Worm (Caenorhabditis elegans) whole organism, L2 larva: Measurements from ENCODE around the gene Y59H11AR.10.
A peak's percentile ranks its signal among the peaks of the same experiment; 100 is the strongest.

Experiments used
- C34F6.9 ChIP-seq: fragments of 150-350 bp; optimal IDR thresholded peaks from 2 replicates; lab custom pipeline; 2014; ENCODE audit warnings: missing biosample characterization, missing genetic modification characterization
- F13H6.1 ChIP-seq: sonication (generic microtip); optimal IDR thresholded peaks from 2 replicates; lab custom pipeline; 2016; ENCODE audit warnings: missing genetic modification characterization, missing compliant biosample characterization
- R02D3.7 ChIP-seq: fragments of 150-350 bp; optimal IDR thresholded peaks from 2 replicates; lab custom pipeline; 2014; ENCODE audit warnings: missing biosample characterization, missing genetic modification characterization
- ZK546.5 ChIP-seq: sonication (generic microtip); optimal IDR thresholded peaks from 2 replicates; lab custom pipeline; 2017; ENCODE audit warnings: missing biosample characterization, missing genetic modification characterization
- alr-1 ChIP-seq: fragments of 150-350 bp; optimal IDR thresholded peaks from 2 replicates; lab custom pipeline; 2014; ENCODE audit warnings: missing biosample characterization, missing genetic modification characterization
- aly-2 ChIP-seq: fragments of 150-350 bp; optimal IDR thresholded peaks from 2 replicates; lab custom pipeline; 2014; ENCODE audit warnings: missing biosample characterization, missing genetic modification characterization
- ama-1 ChIP-seq: fragments of 150-350 bp; optimal IDR thresholded peaks from 2 replicates; lab custom pipeline; 2018; ENCODE audit warnings: inconsistent platforms
- blmp-1 ChIP-seq: sonication (generic microtip); optimal IDR thresholded peaks from 2 replicates; lab custom pipeline; 2017; ENCODE audit warnings: missing genetic modification characterization, mild to moderate bottlenecking, missing compliant biosample characterization, antibody characterized with exemption, moderate library complexity; ENCODE audit not compliant: insufficient read depth
- ceh-82 ChIP-seq: fragments of 150-350 bp; optimal IDR thresholded peaks from 2 replicates; lab custom pipeline; 2014; ENCODE audit warnings: missing biosample characterization, missing genetic modification characterization
- crh-2 ChIP-seq: sonication (generic microtip); optimal IDR thresholded peaks from 2 replicates; lab custom pipeline; 2017; ENCODE audit warnings: missing biosample characterization, missing genetic modification characterization
- dmd-4 ChIP-seq: sonication (generic microtip); optimal IDR thresholded peaks from 2 replicates; lab custom pipeline; 2017; ENCODE audit warnings: missing biosample characterization, missing genetic modification characterization
- egl-27 ChIP-seq: sonication (generic microtip); optimal IDR thresholded peaks from 3 replicates; lab custom pipeline; 2017; ENCODE audit warnings: missing biosample characterization, missing genetic modification reagents, missing genetic modification characterization
- elt-1 ChIP-seq: fragments of 150-350 bp; optimal IDR thresholded peaks from 2 replicates; lab custom pipeline; 2014; ENCODE audit warnings: missing biosample characterization, missing genetic modification characterization
- elt-3 ChIP-seq: sonication (generic microtip); optimal IDR thresholded peaks from 2 replicates; lab custom pipeline; 2017; ENCODE audit warnings: missing biosample characterization, missing genetic modification characterization
- fos-1 ChIP-seq: fragments of 150-350 bp; optimal IDR thresholded peaks from 2 replicates; lab custom pipeline; 2014; ENCODE audit warnings: missing biosample characterization, missing genetic modification characterization
- gmeb-1 ChIP-seq: fragments of 150-350 bp; optimal IDR thresholded peaks from 2 replicates; lab custom pipeline; 2014; ENCODE audit warnings: missing biosample characterization, missing genetic modification characterization
- lin-11 ChIP-seq: fragments of 150-350 bp; sonication (generic microtip); optimal IDR thresholded peaks from 2 replicates; lab custom pipeline; 2014; ENCODE audit warnings: missing biosample characterization, missing genetic modification characterization, inconsistent platforms, mixed read lengths
- lin-13 ChIP-seq: fragments of 150-350 bp; optimal IDR thresholded peaks from 2 replicates; lab custom pipeline; 2014; ENCODE audit warnings: missing biosample characterization, missing genetic modification reagents, missing genetic modification characterization
- lin-39 ChIP-seq: fragments of 150-350 bp; optimal IDR thresholded peaks from 2 replicates; lab custom pipeline; 2014; ENCODE audit warnings: missing biosample characterization, missing genetic modification reagents, missing genetic modification characterization
- lsy-2 ChIP-seq, 2 experiments: fragments of 150-350 bp in 1 of 2; sonication (generic microtip) in 1 of 2; optimal IDR thresholded peaks; 2 replicates each; lab custom pipeline; 2014 to 2017; ENCODE audit warnings: missing biosample characterization in 2 of 2, missing genetic modification characterization in 2 of 2
- mab-5 ChIP-seq: fragments of 150-350 bp; optimal IDR thresholded peaks from 2 replicates; lab custom pipeline; 2014; ENCODE audit warnings: missing biosample characterization, missing genetic modification characterization
- mbf-1 ChIP-seq: sonication (generic microtip); optimal IDR thresholded peaks from 2 replicates; lab custom pipeline; 2017; ENCODE audit warnings: missing biosample characterization, missing genetic modification characterization
- mdl-1 ChIP-seq, 2 experiments: fragments of 150-350 bp in 1 of 2; sonication (generic microtip) in 1 of 2; optimal IDR thresholded peaks; 2 replicates each; lab custom pipeline; 2017; ENCODE audit warnings: missing biosample characterization in 2 of 2, missing genetic modification characterization in 2 of 2
- nhr-11 ChIP-seq: fragments of 150-350 bp; optimal IDR thresholded peaks from 2 replicates; lab custom pipeline; 2014; ENCODE audit warnings: missing biosample characterization, missing genetic modification characterization
- nhr-12 ChIP-seq: fragments of 150-350 bp; optimal IDR thresholded peaks from 2 replicates; lab custom pipeline; 2014; ENCODE audit warnings: missing biosample characterization, missing genetic modification characterization
- nhr-129 ChIP-seq: fragments of 150-350 bp; optimal IDR thresholded peaks from 2 replicates; lab custom pipeline; 2014; ENCODE audit warnings: missing biosample characterization, missing genetic modification characterization
- nhr-21 ChIP-seq: fragments of 150-350 bp; optimal IDR thresholded peaks from 2 replicates; lab custom pipeline; 2014; ENCODE audit warnings: missing biosample characterization, missing genetic modification characterization
- nhr-23 ChIP-seq: fragments of 150-350 bp; optimal IDR thresholded peaks from 2 replicates; lab custom pipeline; 2014; ENCODE audit warnings: missing biosample characterization, missing genetic modification reagents, missing genetic modification characterization
- nhr-237 ChIP-seq: fragments of 150-350 bp; optimal IDR thresholded peaks from 2 replicates; lab custom pipeline; 2014; ENCODE audit warnings: missing biosample characterization, missing genetic modification characterization
- nhr-25 ChIP-seq: fragments of 150-350 bp; sonication (generic microtip); optimal IDR thresholded peaks from 3 replicates; lab custom pipeline; 2014; ENCODE audit warnings: missing biosample characterization, missing genetic modification characterization
- nhr-6 ChIP-seq: fragments of 150-350 bp; optimal IDR thresholded peaks from 2 replicates; lab custom pipeline; 2014; ENCODE audit warnings: missing biosample characterization, missing genetic modification characterization
- peb-1 ChIP-seq: fragments of 150-350 bp; optimal IDR thresholded peaks from 2 replicates; lab custom pipeline; 2014; ENCODE audit warnings: missing biosample characterization, missing genetic modification characterization
- sem-4 ChIP-seq: fragments of 150-350 bp; optimal IDR thresholded peaks from 2 replicates; lab custom pipeline; 2014; ENCODE audit warnings: missing biosample characterization, missing genetic modification reagents, missing genetic modification characterization
- skn-1 ChIP-seq: sonication (generic microtip); optimal IDR thresholded peaks from 2 replicates; lab custom pipeline; 2017; ENCODE audit warnings: missing biosample characterization, missing genetic modification characterization
- sma-3 ChIP-seq: sonication (generic microtip); optimal IDR thresholded peaks from 2 replicates; lab custom pipeline; 2016; ENCODE audit warnings: missing genetic modification reagents, missing genetic modification characterization, missing compliant biosample characterization
- sma-9 ChIP-seq, 2 experiments: fragments of 150-350 bp in 1 of 2; sonication (generic microtip) in 1 of 2; optimal IDR thresholded peaks; 2 replicates each; lab custom pipeline; 2014 to 2016; ENCODE audit warnings: missing genetic modification characterization in 2 of 2, mild to moderate bottlenecking in 1 of 2, missing biosample characterization in 1 of 2, missing compliant biosample characterization in 1 of 2, missing genetic modification reagents in 1 of 2, moderate library complexity in 1 of 2
- snpc-4 ChIP-seq: fragments of 150-350 bp; optimal IDR thresholded peaks from 2 replicates; lab custom pipeline; 2014; ENCODE audit warnings: missing biosample characterization, missing genetic modification characterization
- unc-39 ChIP-seq: fragments of 150-350 bp; optimal IDR thresholded peaks from 2 replicates; lab custom pipeline; 2014; ENCODE audit warnings: missing biosample characterization, missing genetic modification characterization
- unc-55 ChIP-seq: fragments of 150-350 bp; sonication (generic microtip); optimal IDR thresholded peaks from 3 replicates; lab custom pipeline; 2014; ENCODE audit warnings: missing biosample characterization, missing genetic modification reagents, missing genetic modification characterization
- unc-62 ChIP-seq: fragments of 150-350 bp; optimal IDR thresholded peaks from 2 replicates; lab custom pipeline; 2014; ENCODE audit warnings: missing biosample characterization, missing genetic modification reagents, missing genetic modification characterization
- zag-1 ChIP-seq: fragments of 150-350 bp; optimal IDR thresholded peaks from 2 replicates; lab custom pipeline; 2014; ENCODE audit warnings: missing biosample characterization, missing genetic modification characterization
- ztf-11 ChIP-seq: sonication (generic microtip); optimal IDR thresholded peaks from 2 replicates; lab custom pipeline; 2017; ENCODE audit warnings: missing biosample characterization, missing genetic modification characterization
- ztf-4 ChIP-seq: fragments of 150-350 bp; optimal IDR thresholded peaks from 2 replicates; lab custom pipeline; 2014; ENCODE audit warnings: missing biosample characterization, missing genetic modification characterization

Gene Y59H11AR.10

ce11 chrIV:8620102-8620733, 17.2 kb downstream of the Y59H11AR.10 start, which contains the start of gene lin-49:
Gene lin-49, plus strand, starts transcription at chrIV:8620683.
- TF ChIP-seq ceh-82 (tag; lab: Kevin White, UChicago) (no peak), ztf-4 (tag; lab: Kevin White, UChicago) (no peak), nhr-21 (tag; lab: Kevin White, UChicago) (peak; percentile 60), skn-1 (tag; lab: Kevin White, UChicago) (no peak), zag-1 (tag; lab: Kevin White, UChicago) (no peak), gmeb-1 (peak; percentile 15), mab-5 (peak; percentile 12), nhr-11 (tag; lab: Kevin White, UChicago) (no peak), nhr-12 (tag; lab: Kevin White, UChicago) (no peak), sma-3 (peak; percentile 26), sem-4 (tag; lab: Kevin White, UChicago) (peak; percentile 44), lin-13 (peak; percentile 57), nhr-25 (peak; percentile 74), fos-1 (peak; percentile 90), lsy-2 (tag; optimal IDR thresholded peaks at IDR 0.05; lab: Kevin White, UChicago) (peak in 1 of 2 experiments; percentile 78), sma-9 (GFP tag; optimal IDR thresholded peaks at IDR 0.05; lab: Kevin White, UChicago) (peak; percentile 81), sma-9 (tag; optimal IDR thresholded peaks at IDR 0.05; lab: Kevin White, UChicago) (no peak), egl-27 (tag; lab: Kevin White, UChicago) (peak; percentile 33), ama-1 (lab: Kevin White, UChicago) (no peak), elt-3 (tag; lab: Kevin White, UChicago) (no peak), nhr-6 (peak; percentile 65), blmp-1 (tag; lab: Kevin White, UChicago) (peak; percentile 78), C34F6.9 (peak; percentile 90), F13H6.1 (tag; lab: Kevin White, UChicago) (peak; percentile 71), dmd-4 (tag; lab: Kevin White, UChicago) (no peak), unc-55 (GFP tag; lab: Kevin White, UChicago) (peak; percentile 79), crh-2 (tag; lab: Kevin White, UChicago) (peak; percentile 84), nhr-129 (tag; lab: Kevin White, UChicago) (peak; percentile 89), ztf-11 (tag; lab: Kevin White, UChicago) (no peak)

- no peak for TF ChIP-seq lin-13
- TF ChIP-seq alr-1 (tag; lab: Kevin White, UChicago), result no peak
- TF ChIP-seq nhr-23 (tag; lab: Kevin White, UChicago), result no peak
- TF ChIP-seq nhr-12 (tag; lab: Kevin White, UChicago), result no peak
- TF ChIP-seq dmd-4 (tag; lab: Kevin White, UChicago), result no peak
- no peak for TF ChIP-seq fos-1
Observed at ce11 chrIV:8625730-8626129, 22.8 kb downstream of the Y59H11AR.10 start.

ce11 chrIV:8626294-8626693, 23.3 kb downstream of the Y59H11AR.10 start:
- TF ChIP-seq C34F6.9 (peak; percentile 7), blmp-1 (tag; lab: Kevin White, UChicago) (no peak), egl-27 (tag; lab: Kevin White, UChicago) (no peak)

DNA sequence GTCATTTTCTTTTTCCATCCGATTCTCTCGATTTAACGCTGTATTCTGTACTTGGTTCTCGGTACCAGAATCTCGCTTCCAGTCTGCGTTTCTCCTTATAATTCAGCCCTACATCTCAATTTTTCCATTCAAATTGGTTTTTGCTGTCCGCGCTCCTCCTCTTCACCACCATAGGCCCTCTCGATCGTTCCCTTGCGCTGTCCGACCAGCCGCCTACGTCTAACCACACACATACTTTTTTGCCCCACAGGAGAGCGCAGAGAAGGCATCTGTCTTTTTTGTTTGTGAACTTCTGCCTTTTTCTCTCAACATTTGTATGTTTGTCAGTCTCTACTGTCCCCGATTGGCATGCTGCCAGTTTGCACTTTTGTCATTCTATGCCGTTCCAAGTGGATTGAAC, 24.4 kb downstream of the Y59H11AR.10 start, which contains the start of gene F42A9.11:
TSS of gene F42A9.11 (plus strand) at position 310 of the 400 bp plus-strand sequence.
- no peak for TF ChIP-seq mbf-1 (tag; lab: Kevin White, UChicago)
- TF ChIP-seq unc-62, result no peak
- no peak for TF ChIP-seq elt-1
- TF ChIP-seq sem-4 (tag; lab: Kevin White, UChicago), result peak; percentile 19
- TF ChIP-seq peb-1, result no peak
- no peak for TF ChIP-seq dmd-4 (tag; lab: Kevin White, UChicago)
- no peak for TF ChIP-seq R02D3.7
- peak; percentile 46 for TF ChIP-seq C34F6.9
- TF ChIP-seq lsy-2 (tag; optimal IDR thresholded peaks at IDR 0.05; lab: Kevin White, UChicago), result peak in 1 of 2 experiments; percentile 1
- no peak for TF ChIP-seq unc-39 (tag; lab: Kevin White, UChicago)
- TF ChIP-seq lin-39, result no peak
- TF ChIP-seq fos-1, result peak; percentile 57
- no peak for TF ChIP-seq nhr-12 (tag; lab: Kevin White, UChicago)
- TF ChIP-seq snpc-4 (tag; lab: Kevin White, UChicago), result no peak
- no peak for TF ChIP-seq mab-5
- no peak for TF ChIP-seq nhr-237 (tag; lab: Kevin White, UChicago)
- no peak for TF ChIP-seq aly-2 (tag; lab: Kevin White, UChicago)
- TF ChIP-seq lin-13, result no peak
- no peak for TF ChIP-seq unc-55 (GFP tag; lab: Kevin White, UChicago)
- no peak for TF ChIP-seq ztf-4 (tag; lab: Kevin White, UChicago)
- no peak for TF ChIP-seq nhr-11 (tag; lab: Kevin White, UChicago)
- TF ChIP-seq skn-1 (tag; lab: Kevin White, UChicago), result no peak
- TF ChIP-seq nhr-21 (tag; lab: Kevin White, UChicago), result no peak
- no peak for TF ChIP-seq elt-3 (tag; lab: Kevin White, UChicago)
- no peak for TF ChIP-seq lin-11
- TF ChIP-seq alr-1 (tag; lab: Kevin White, UChicago), result no peak
- TF ChIP-seq F13H6.1 (tag; lab: Kevin White, UChicago), result peak; percentile 61
- TF ChIP-seq crh-2 (tag; lab: Kevin White, UChicago), result no peak
- no peak for TF ChIP-seq mdl-1 (tag; optimal IDR thresholded peaks at IDR 0.05; lab: Kevin White, UChicago)
- TF ChIP-seq ZK546.5 (tag; lab: Kevin White, UChicago), result no peak
- no peak for TF ChIP-seq ama-1 (lab: Kevin White, UChicago)
- peak; percentile 4 for TF ChIP-seq sma-9 (GFP tag; optimal IDR thresholded peaks at IDR 0.05; lab: Kevin White, UChicago)
- TF ChIP-seq sma-9 (tag; optimal IDR thresholded peaks at IDR 0.05; lab: Kevin White, UChicago), result no peak
- peak; percentile 16 for TF ChIP-seq egl-27 (tag; lab: Kevin White, UChicago)
- TF ChIP-seq ztf-11 (tag; lab: Kevin White, UChicago), result no peak
